Fruit fly (Drosophila melanogaster): ENCODE results near the gene Rpp14a.

The Rpp14a gene

dm6 chr3R:30061980-30062379 lies 5.3 kb downstream of the Rpp14a start:
- TF ChIP-seq EcR (GFP tag; optimal IDR thresholded peaks at IDR 0.05) (no peak), CG15710 (tag; optimal IDR thresholded peaks at IDR 0.05) (no peak), Pif1B (GFP tag; optimal IDR thresholded peaks at IDR 0.05) (no peak), CG8159 (tag; optimal IDR thresholded peaks at IDR 0.05) (no peak), CG32121 (GFP tag; IDR thresholded peaks at IDR 0.05) (no peak), CG9948 (tag; optimal IDR thresholded peaks at IDR 0.05) (no peak), gl (tag; optimal IDR thresholded peaks at IDR 0.05) (no peak), Snoo (tag; optimal IDR thresholded peaks at IDR 0.05) (no peak)

DNA sequence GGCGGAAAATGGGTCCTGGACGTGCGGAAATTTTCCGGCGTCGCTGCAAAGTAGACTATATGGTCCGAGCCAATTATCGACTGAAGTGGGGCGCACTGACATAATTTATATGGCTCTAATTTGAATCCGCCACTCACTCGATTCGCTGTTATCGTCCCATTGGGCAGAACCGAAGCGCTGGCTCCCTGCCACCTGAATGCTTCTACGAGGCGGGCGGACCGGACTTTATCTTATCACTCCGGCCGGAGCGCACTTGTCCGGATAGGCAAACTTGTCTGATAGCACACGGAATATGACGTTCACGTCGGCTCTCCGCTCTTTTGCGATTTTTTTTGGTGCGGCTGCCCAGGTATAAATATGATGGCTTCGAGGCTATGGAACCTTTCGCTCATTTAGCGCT lies 5.9 kb downstream of the Rpp14a start:
- TF ChIP-seq rn (GFP tag; IDR thresholded peaks at IDR 0.05) (no peak), CG9948 (tag; optimal IDR thresholded peaks at IDR 0.05) (no peak), CG32121 (GFP tag; IDR thresholded peaks at IDR 0.05) (no peak), CG14655 (GFP tag; optimal IDR thresholded peaks at IDR 0.05) (no peak), CG10348 (GFP tag; IDR thresholded peaks at IDR 0.05) (no peak), EcR (GFP tag; optimal IDR thresholded peaks at IDR 0.05) (peak; percentile 1)

DNA sequence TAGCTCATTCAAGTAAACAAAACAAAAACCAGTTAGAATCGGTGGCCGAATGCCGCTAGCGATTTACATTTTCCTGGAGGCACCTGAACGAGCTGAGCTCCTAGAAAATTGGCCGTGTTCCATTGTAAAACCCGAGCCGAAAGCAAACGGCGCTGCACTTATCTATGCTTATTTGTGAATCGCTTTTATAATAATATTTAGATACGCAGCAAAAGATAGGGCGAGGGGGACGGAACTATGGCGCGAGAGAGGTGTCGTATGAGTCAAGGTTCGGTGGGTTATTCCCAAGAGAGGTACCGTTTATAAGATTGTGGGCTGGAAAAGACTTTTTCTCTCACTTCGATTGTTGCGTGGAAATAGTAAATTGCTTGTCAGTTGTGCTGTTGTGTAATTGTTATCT lies 7.0 kb downstream of the Rpp14a start:
- no peak for TF ChIP-seq Pif1B (GFP tag; optimal IDR thresholded peaks at IDR 0.05)
- TF ChIP-seq rn (GFP tag; IDR thresholded peaks at IDR 0.05), result no peak
- no peak for TF ChIP-seq CG12605 (GFP tag; IDR thresholded peaks at IDR 0.05)
- TF ChIP-seq gl (tag; optimal IDR thresholded peaks at IDR 0.05), result no peak
- no peak for TF ChIP-seq CG15710 (tag; optimal IDR thresholded peaks at IDR 0.05)
- TF ChIP-seq CG10348 (GFP tag; IDR thresholded peaks at IDR 0.05), result no peak
- TF ChIP-seq CG17806 (tag; optimal IDR thresholded peaks at IDR 0.05), result no peak
- no peak for TF ChIP-seq CG8301 (tag; optimal IDR thresholded peaks at IDR 0.05)
- TF ChIP-seq CG13204 (GFP tag; optimal IDR thresholded peaks at IDR 0.05), result no peak
- no peak for TF ChIP-seq Snoo (tag; optimal IDR thresholded peaks at IDR 0.05)
- no peak for TF ChIP-seq EcR (GFP tag; optimal IDR thresholded peaks at IDR 0.05)
- no peak for TF ChIP-seq D1 (tag; optimal IDR thresholded peaks at IDR 0.05)
- TF ChIP-seq CG32121 (GFP tag; IDR thresholded peaks at IDR 0.05), result no peak
- TF ChIP-seq CG14655 (GFP tag; optimal IDR thresholded peaks at IDR 0.05), result no peak
- TF ChIP-seq CG9948 (tag; optimal IDR thresholded peaks at IDR 0.05), result no peak
- no peak for TF ChIP-seq CG34367 (tag; optimal IDR thresholded peaks at IDR 0.05)

DNA sequence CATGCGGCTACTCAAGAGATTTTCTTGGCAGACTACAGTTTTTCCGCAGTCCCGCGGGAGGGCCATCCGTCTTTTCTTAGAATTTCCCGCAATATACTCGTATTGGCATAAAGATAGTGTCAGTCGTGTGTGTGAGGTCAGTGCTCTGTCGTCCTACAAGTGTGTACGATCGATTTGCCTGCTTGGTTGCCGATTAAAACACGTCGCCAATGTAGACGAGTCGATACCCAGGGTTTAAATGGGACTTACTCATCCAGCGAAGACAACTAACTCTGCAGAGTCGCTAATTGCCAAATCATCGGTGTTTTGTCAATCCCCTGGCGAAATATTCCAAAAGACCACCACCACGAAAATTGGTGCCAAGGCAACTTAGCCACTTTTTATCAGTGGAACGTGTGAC lies 9.3 kb downstream of the Rpp14a start:
- TF ChIP-seq gl (tag; optimal IDR thresholded peaks at IDR 0.05) (no peak), EcR (GFP tag; optimal IDR thresholded peaks at IDR 0.05) (peak; percentile 83), CG13204 (GFP tag; optimal IDR thresholded peaks at IDR 0.05) (no peak)

DNA sequence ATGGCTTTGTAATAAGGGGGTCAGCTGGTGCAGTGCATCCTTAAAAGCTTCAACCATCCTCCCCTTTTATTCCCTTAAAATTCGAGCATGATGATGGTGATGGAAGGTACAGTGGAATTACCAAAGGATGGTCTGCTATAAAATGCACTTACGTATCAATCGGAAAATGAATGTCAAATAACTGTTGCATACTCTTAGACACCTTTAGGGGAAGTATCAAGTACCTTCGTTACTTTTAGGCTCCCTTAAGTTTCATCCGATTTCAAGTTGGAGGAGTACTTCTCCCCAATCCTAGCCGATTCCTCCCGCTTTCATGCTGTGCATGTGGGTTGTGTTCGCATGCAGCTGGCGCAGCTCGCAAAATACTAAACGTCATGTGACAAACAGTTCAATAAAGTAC lies 13.5 kb downstream of the Rpp14a start:
- TF ChIP-seq Ets98B (GFP tag; IDR thresholded peaks at IDR 0.05) (no peak), CG8301 (tag; optimal IDR thresholded peaks at IDR 0.05) (no peak), CG10348 (GFP tag; IDR thresholded peaks at IDR 0.05) (no peak), rn (GFP tag; IDR thresholded peaks at IDR 0.05) (no peak), CG13204 (GFP tag; optimal IDR thresholded peaks at IDR 0.05) (no peak), EcR (GFP tag; optimal IDR thresholded peaks at IDR 0.05) (no peak), Pif1A (GFP tag; optimal IDR thresholded peaks at IDR 0.05) (no peak)

dm6 chr3R:30071827-30072226 lies 15.2 kb downstream of the Rpp14a start:
- TF ChIP-seq CG10348 (GFP tag; IDR thresholded peaks at IDR 0.05) (no peak), CG15710 (tag; optimal IDR thresholded peaks at IDR 0.05) (no peak), CG34367 (tag; optimal IDR thresholded peaks at IDR 0.05) (no peak), CG13204 (GFP tag; optimal IDR thresholded peaks at IDR 0.05) (no peak), CG12605 (GFP tag; IDR thresholded peaks at IDR 0.05) (peak; percentile 44; the same call in 1 of the 2 replicates), CG8159 (tag; optimal IDR thresholded peaks at IDR 0.05) (no peak), CG17806 (tag; optimal IDR thresholded peaks at IDR 0.05) (no peak), fd96Ca (GFP tag; IDR thresholded peaks at IDR 0.05) (peak; percentile 49; the same call in 1 of the 3 replicates), Snoo (tag; optimal IDR thresholded peaks at IDR 0.05) (no peak), CG8301 (tag; optimal IDR thresholded peaks at IDR 0.05) (peak; percentile 1), CG14655 (GFP tag; optimal IDR thresholded peaks at IDR 0.05) (peak; percentile 11), Ets98B (GFP tag; IDR thresholded peaks at IDR 0.05) (peak; percentile 44; the same call in 1 of the 2 replicates), Pif1A (GFP tag; optimal IDR thresholded peaks at IDR 0.05) (no peak), gl (tag; optimal IDR thresholded peaks at IDR 0.05) (no peak), D1 (tag; optimal IDR thresholded peaks at IDR 0.05) (no peak), CG4496 (GFP tag; IDR thresholded peaks at IDR 0.05) (peak; percentile 72), CG32121 (GFP tag; IDR thresholded peaks at IDR 0.05) (0 out of 2 replicates have a peak, but pooled peaks have one; percentile 25), EcR (GFP tag; optimal IDR thresholded peaks at IDR 0.05) (no peak), rn (GFP tag; IDR thresholded peaks at IDR 0.05) (no peak), Pif1B (GFP tag; optimal IDR thresholded peaks at IDR 0.05) (peak; percentile 34), CG9948 (tag; optimal IDR thresholded peaks at IDR 0.05) (no peak)

DNA sequence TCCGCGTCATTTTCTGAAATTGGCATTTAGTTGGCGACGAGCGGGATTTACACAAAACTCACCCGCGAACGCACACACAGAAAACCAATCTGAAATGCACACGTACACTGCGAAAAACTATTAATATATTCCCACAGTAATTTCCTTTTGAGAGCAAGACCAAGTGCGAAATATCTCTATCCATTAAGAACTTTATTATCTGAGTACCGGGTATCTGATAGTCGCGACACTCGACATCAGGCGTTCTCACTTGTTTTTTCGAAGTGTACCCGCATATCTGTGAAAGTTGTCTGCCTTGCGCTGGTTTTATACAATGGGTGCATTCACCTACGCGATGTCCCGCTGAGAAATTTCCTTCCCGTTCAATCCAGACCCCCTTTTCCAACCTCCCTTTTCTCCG lies 19.4 kb downstream of the Rpp14a start:
- TF ChIP-seq CG8301 (tag; optimal IDR thresholded peaks at IDR 0.05) (peak; percentile 69), CG15710 (tag; optimal IDR thresholded peaks at IDR 0.05) (peak; percentile 66), CG4496 (GFP tag; IDR thresholded peaks at IDR 0.05) (peak; percentile 63; the same call in 1 of the 3 replicates), CG8159 (tag; optimal IDR thresholded peaks at IDR 0.05) (peak; percentile 57), CG32121 (GFP tag; IDR thresholded peaks at IDR 0.05) (no peak), CG9948 (tag; optimal IDR thresholded peaks at IDR 0.05) (peak; percentile 56), CG10348 (GFP tag; IDR thresholded peaks at IDR 0.05) (no peak; the same call in 1 of the 2 replicates), CG17806 (tag; optimal IDR thresholded peaks at IDR 0.05) (peak; percentile 51), CG12605 (GFP tag; IDR thresholded peaks at IDR 0.05) (no peak), Snoo (tag; optimal IDR thresholded peaks at IDR 0.05) (peak; percentile 56), Pif1B (GFP tag; optimal IDR thresholded peaks at IDR 0.05) (no peak), gl (tag; optimal IDR thresholded peaks at IDR 0.05) (no peak), Pif1A (GFP tag; optimal IDR thresholded peaks at IDR 0.05) (peak; percentile 17), rn (GFP tag; IDR thresholded peaks at IDR 0.05) (no peak), D1 (tag; optimal IDR thresholded peaks at IDR 0.05) (no peak), Ets98B (GFP tag; IDR thresholded peaks at IDR 0.05) (peak; percentile 52), CG13204 (GFP tag; optimal IDR thresholded peaks at IDR 0.05) (no peak), CG34367 (tag; optimal IDR thresholded peaks at IDR 0.05) (peak; percentile 53), CG14655 (GFP tag; optimal IDR thresholded peaks at IDR 0.05) (peak; percentile 72), EcR (GFP tag; optimal IDR thresholded peaks at IDR 0.05) (peak; percentile 53), fd96Ca (GFP tag; IDR thresholded peaks at IDR 0.05) (peak; percentile 82)

All from whole organism, pupa.